Worm (Caenorhabditis elegans) whole organism, L4 larva: Measurements from ENCODE around the gene gstk-2.

Experiments used
- F10B5.3 ChIP-seq: sonication (generic microtip); optimal IDR thresholded peaks from 2 replicates; lab custom pipeline; 2016; ENCODE audit warnings: mild to moderate bottlenecking, missing genetic modification characterization, missing compliant biosample characterization
- ama-1 ChIP-seq: fragments of 150-350 bp; optimal IDR thresholded peaks from 2 replicates; lab custom pipeline; 2014; ENCODE audit warnings: inconsistent platforms, mixed read lengths
- cey-2 ChIP-seq: sonication (generic microtip); optimal IDR thresholded peaks from 3 replicates; lab custom pipeline; 2017; ENCODE audit warnings: missing genetic modification characterization, mild to moderate bottlenecking, missing compliant biosample characterization, antibody characterized with exemption, borderline replicate concordance; ENCODE audit not compliant: insufficient read depth
- lin-13 ChIP-seq: fragments of 150-350 bp; optimal IDR thresholded peaks from 2 replicates; lab custom pipeline; 2014; ENCODE audit warnings: missing biosample characterization, missing genetic modification reagents, missing genetic modification characterization
- lin-39 ChIP-seq: fragments of 150-350 bp; optimal IDR thresholded peaks from 2 replicates; lab custom pipeline; 2014; ENCODE audit warnings: missing biosample characterization, missing genetic modification reagents, missing genetic modification characterization
- lir-3 ChIP-seq: sonication (generic microtip); optimal IDR thresholded peaks from 2 replicates; lab custom pipeline; 2016; ENCODE audit warnings: mild to moderate bottlenecking, missing genetic modification characterization, missing compliant biosample characterization
- lsy-2 ChIP-seq, 2 experiments: fragments of 150-350 bp in 1 of 2; sonication (generic microtip) in 1 of 2; optimal IDR thresholded peaks; 2 replicates each; lab custom pipeline; 2014 to 2017; ENCODE audit warnings: missing biosample characterization in 2 of 2, missing genetic modification characterization in 2 of 2
- mdl-1 ChIP-seq, 2 experiments: fragments of 150-350 bp in 1 of 2; sonication (generic microtip) in 1 of 2; optimal IDR thresholded peaks; 2 replicates each; lab custom pipeline; 2014 to 2017; ENCODE audit warnings: missing biosample characterization in 2 of 2, missing genetic modification characterization in 2 of 2
- nhr-237 ChIP-seq: sonication (generic microtip); optimal IDR thresholded peaks from 2 replicates; lab custom pipeline; 2017; ENCODE audit warnings: missing biosample characterization, missing genetic modification characterization
- nhr-76 ChIP-seq: fragments of 150-350 bp; optimal IDR thresholded peaks from 2 replicates; lab custom pipeline; 2014; ENCODE audit warnings: missing biosample characterization, missing genetic modification characterization
- pha-4 ChIP-seq, 2 experiments: fragments of 150-350 bp in 1 of 2; fragments of 200-800 bp in 1 of 2; sonication (Bioruptor generic) in 1 of 2; IDR thresholded peaks in 1 of 2; optimal IDR thresholded peaks in 1 of 2; 2 replicates each; pipeline versions ENCODE4 v1.3.6 to Lab custom; 2014 to 2022; ENCODE audit warnings: missing genetic modification characterization in 2 of 2, missing genetic modification reagents in 2 of 2, missing biosample characterization in 1 of 2, missing compliant biosample characterization in 1 of 2
- pqm-1 ChIP-seq: sonication (generic microtip); optimal IDR thresholded peaks from 2 replicates; lab custom pipeline; 2017; ENCODE audit warnings: missing biosample characterization, missing genetic modification characterization
- snpc-4 ChIP-seq: fragments of 150-350 bp; optimal IDR thresholded peaks from 2 replicates; lab custom pipeline; 2014; ENCODE audit warnings: missing biosample characterization, missing genetic modification characterization
- unc-62 ChIP-seq, 3 experiments: fragments of 150-350 bp in 1 of 3; sonication (generic microtip); optimal IDR thresholded peaks in 2 of 3; peaks in 1 of 3; 1 replicate in 1 of 3; 2 replicates in 2 of 3; lab custom pipeline; 2014 to 2017; ENCODE audit warnings: missing biosample characterization in 3 of 3, missing genetic modification characterization in 3 of 3, missing genetic modification reagents in 3 of 3, missing genotype in 1 of 3

- no peak for TF ChIP-seq ama-1
- no peak for TF ChIP-seq lsy-2 (tag; optimal IDR thresholded peaks at IDR 0.05; lab: Kevin White, UChicago)
- TF ChIP-seq cey-2 (tag; lab: Kevin White, UChicago): no peak
- TF ChIP-seq pqm-1 (tag; lab: Kevin White, UChicago): peak; percentile 43
- TF ChIP-seq lin-13 (GFP tag; lab: Kevin White, UChicago): no peak
- no peak for TF ChIP-seq nhr-237 (tag; lab: Kevin White, UChicago)
- TF ChIP-seq pha-4 (GFP tag; IDR thresholded peaks at IDR 0.05; lab: Robert Waterston, UW): no peak
- no peak for TF ChIP-seq pha-4 (tag; optimal IDR thresholded peaks at IDR 0.05; lab: Kevin White, UChicago)
- no peak for TF ChIP-seq lir-3 (tag; lab: Kevin White, UChicago)
- peak in 1 of 2 experiments; percentile 66 for TF ChIP-seq mdl-1 (tag; optimal IDR thresholded peaks at IDR 0.05; lab: Kevin White, UChicago)
- TF ChIP-seq F10B5.3 (tag; lab: Kevin White, UChicago): no peak
- TF ChIP-seq lin-39: no peak
- TF ChIP-seq snpc-4 (tag; lab: Kevin White, UChicago): no peak
- TF ChIP-seq unc-62 (GFP tag; optimal IDR thresholded peaks at IDR 0.05 in 1 of 2; lab: Kevin White, UChicago): no peak
- no peak for TF ChIP-seq unc-62 (tag; optimal IDR thresholded peaks at IDR 0.05; lab: Kevin White, UChicago)
- no peak for TF ChIP-seq nhr-76 (tag; lab: Kevin White, UChicago)
Measured at ce11 chrIV:7258253-7258652, 16.2 kb upstream of the gstk-2 start, which contains the start of gene C06E4.6.
